Fruit fly (Drosophila melanogaster) whole organism, embryonic: ENCODE data around the gene CG9550.

Source experiments
- Atf6 ChIP-seq: fragments of 200-800 bp; sonication (Bioruptor generic); IDR thresholded peaks from 2 replicates; pipeline ENCODE4 v1.3.6; 2022; ENCODE audit warnings: missing biosample characterization, missing genetic modification characterization
- CG10274 ChIP-seq: fragments of 200-800 bp; sonication (Bioruptor generic); optimal IDR thresholded peaks from 3 replicates; lab custom pipeline; 2017; ENCODE audit warnings: missing biosample characterization, mild to moderate bottlenecking, missing genetic modification characterization
- CG10321 ChIP-seq: fragments of 200-800 bp; sonication (Bioruptor generic); IDR thresholded peaks from 2 replicates; pipeline ENCODE4 v1.3.6; 2022; ENCODE audit warnings: missing biosample characterization, missing genetic modification characterization
- CG10366 ChIP-seq: fragments of 200-800 bp; sonication (Bioruptor generic); IDR thresholded peaks from 2 replicates; pipeline ENCODE4 v1.3.6; 2022; ENCODE audit warnings: missing biosample characterization, missing genetic modification characterization
- CG10431 ChIP-seq: fragments of 200-800 bp; sonication (Bioruptor generic); optimal IDR thresholded peaks from 3 replicates; lab custom pipeline; 2018; ENCODE audit warnings: missing biosample characterization, mild to moderate bottlenecking, missing genetic modification characterization
- CG10462 ChIP-seq: fragments of 200-800 bp; sonication (Bioruptor generic); optimal IDR thresholded peaks from 2 replicates; lab custom pipeline; 2016; ENCODE audit warnings: missing biosample characterization, missing genetic modification characterization
- CG11398 ChIP-seq: fragments of 200-800 bp; sonication (Bioruptor generic); optimal IDR thresholded peaks from 2 replicates; lab custom pipeline; 2016; ENCODE audit warnings: missing biosample characterization, missing genetic modification characterization
- CG12071 ChIP-seq: fragments of 200-800 bp; sonication (Bioruptor generic); optimal IDR thresholded peaks from 3 replicates; lab custom pipeline; 2018; ENCODE audit warnings: missing biosample characterization, mild to moderate bottlenecking, missing genetic modification characterization
- CG1233 ChIP-seq: fragments of 200-800 bp; sonication (Bioruptor generic); optimal IDR thresholded peaks from 4 replicates; lab custom pipeline; 2018; ENCODE audit warnings: missing biosample characterization, mild to moderate bottlenecking, missing genetic modification characterization
- CG12744 ChIP-seq: fragments of 200-800 bp; sonication (Bioruptor generic); optimal IDR thresholded peaks from 2 replicates; lab custom pipeline; 2016; ENCODE audit warnings: missing biosample characterization, missing genetic modification characterization
- CG14710 ChIP-seq: fragments of 200-800 bp; sonication (Bioruptor generic); optimal IDR thresholded peaks from 3 replicates; lab custom pipeline; 2019; ENCODE audit warnings: missing biosample characterization, mild to moderate bottlenecking, missing genetic modification characterization, moderate library complexity
- CG15011 ChIP-seq: fragments of 200-800 bp; sonication (Bioruptor generic); optimal IDR thresholded peaks from 3 replicates; lab custom pipeline; 2018; ENCODE audit warnings: missing biosample characterization, mild to moderate bottlenecking, missing genetic modification characterization
- CG1603 ChIP-seq: fragments of 200-800 bp; sonication (Bioruptor generic); optimal IDR thresholded peaks from 2 replicates; lab custom pipeline; 2019; ENCODE audit warnings: missing biosample characterization, mild to moderate bottlenecking, missing genetic modification characterization, moderate library complexity
- CG17802 ChIP-seq: fragments of 200-800 bp; sonication (Bioruptor generic); optimal IDR thresholded peaks from 2 replicates; lab custom pipeline; 2018; ENCODE audit warnings: missing biosample characterization, mild to moderate bottlenecking, missing genetic modification characterization, moderate library complexity
- CG2116 ChIP-seq: fragments of 200-800 bp; sonication (Bioruptor generic); optimal IDR thresholded peaks from 3 replicates; lab custom pipeline; 2018; ENCODE audit warnings: missing biosample characterization, mild to moderate bottlenecking, missing genetic modification characterization
- CG2120 ChIP-seq: fragments of 200-800 bp; sonication (Bioruptor generic); optimal IDR thresholded peaks from 3 replicates; lab custom pipeline; 2016; ENCODE audit warnings: missing biosample characterization, missing genetic modification characterization
- CG6175 ChIP-seq: fragments of 200-800 bp; sonication (Bioruptor generic); IDR thresholded peaks from 3 replicates; pipeline ENCODE4 v1.3.6; 2022; ENCODE audit warnings: missing biosample characterization, missing genetic modification characterization
- CG6854 ChIP-seq: fragments of 200-800 bp; sonication (Bioruptor generic); optimal IDR thresholded peaks from 3 replicates; lab custom pipeline; 2017; ENCODE audit warnings: missing biosample characterization, mild to moderate bottlenecking, missing genetic modification characterization
- CG7271 ChIP-seq: fragments of 200-800 bp; sonication (Bioruptor generic); optimal IDR thresholded peaks from 2 replicates; lab custom pipeline; 2018; ENCODE audit warnings: missing biosample characterization, mild to moderate bottlenecking, missing genetic modification characterization, moderate library complexity
- CG7928 ChIP-seq: fragments of 200-800 bp; sonication (Bioruptor generic); optimal IDR thresholded peaks from 2 replicates; lab custom pipeline; 2017; ENCODE audit warnings: missing biosample characterization, mild to moderate bottlenecking, missing genetic modification characterization
- CG7963 ChIP-seq: fragments of 200-800 bp; sonication (Bioruptor generic); IDR thresholded peaks from 3 replicates; pipeline ENCODE4 v1.3.6; 2022; ENCODE audit warnings: missing biosample characterization, missing genetic modification characterization; ENCODE audit not compliant: partially characterized antibody
- CG9727 ChIP-seq: fragments of 200-800 bp; sonication (Bioruptor generic); optimal IDR thresholded peaks from 3 replicates; lab custom pipeline; 2017; ENCODE audit warnings: missing biosample characterization, mild to moderate bottlenecking, missing genetic modification characterization
- CG9876 ChIP-seq: fragments of 200-800 bp; sonication (Bioruptor generic); optimal IDR thresholded peaks from 2 replicates; lab custom pipeline; 2016; ENCODE audit warnings: missing biosample characterization, missing genetic modification characterization
- Deaf1 ChIP-seq: fragments of 200-800 bp; optimal IDR thresholded peaks from 3 replicates; lab custom pipeline; 2019; ENCODE audit warnings: missing biosample characterization, mild to moderate bottlenecking, missing genetic modification characterization, moderate library complexity
- Dfd ChIP-seq, 2 experiments: fragments of >200 bp; optimal IDR thresholded peaks; 2 replicates each; lab custom pipeline; 2017; ENCODE audit warnings: missing biosample characterization in 2 of 2, missing genetic modification characterization in 2 of 2
- E2f1 ChIP-seq: fragments of 200-800 bp; sonication (Bioruptor generic); IDR thresholded peaks from 2 replicates; pipeline ENCODE4 v1.3.6; 2022; ENCODE audit warnings: missing biosample characterization, missing genetic modification characterization
- Hand ChIP-seq: fragments of 200-800 bp; sonication (Bioruptor generic); optimal IDR thresholded peaks from 2 replicates; lab custom pipeline; 2017; ENCODE audit warnings: mild to moderate bottlenecking, missing biosample characterization, missing genetic modification reagents, missing genetic modification characterization
- Hmx ChIP-seq: fragments of 200-800 bp; sonication (Bioruptor generic); optimal IDR thresholded peaks from 2 replicates; lab custom pipeline; 2016; ENCODE audit warnings: missing biosample characterization, missing genetic modification characterization
- Lim3 ChIP-seq: fragments of 200-800 bp; sonication (Bioruptor generic); IDR thresholded peaks from 2 replicates; pipeline ENCODE4 v1.3.6; 2022; ENCODE audit warnings: missing biosample characterization, missing genetic modification characterization
- Sin3A ChIP-seq: fragments of >200 bp; optimal IDR thresholded peaks from 2 replicates; lab custom pipeline; 2018
- Sox102F ChIP-seq: fragments of 200-800 bp; sonication (Bioruptor generic); optimal IDR thresholded peaks from 2 replicates; lab custom pipeline; 2018; ENCODE audit warnings: missing biosample characterization, mild to moderate bottlenecking, missing genetic modification characterization, moderate library complexity
- Ssrp ChIP-seq: fragments of 200-800 bp; sonication (Bioruptor generic); optimal IDR thresholded peaks from 2 replicates; lab custom pipeline; 2018; ENCODE audit warnings: missing biosample characterization, mild to moderate bottlenecking, missing genetic modification characterization, moderate library complexity
- bowl ChIP-seq: fragments of 200-800 bp; sonication (Bioruptor generic); IDR thresholded peaks from 2 replicates; pipeline ENCODE4 v1.3.6; 2022; ENCODE audit warnings: missing biosample characterization, missing genetic modification characterization
- cad ChIP-seq: fragments of >200 bp; optimal IDR thresholded peaks from 2 replicates; lab custom pipeline; 2017; ENCODE audit warnings: missing biosample characterization, missing genetic modification characterization
- disco-r ChIP-seq: fragments of 200-800 bp; sonication (Bioruptor generic); optimal IDR thresholded peaks from 2 replicates; lab custom pipeline; 2016; ENCODE audit warnings: missing biosample characterization, missing genetic modification characterization
- gsb-n ChIP-seq: fragments of 200-800 bp; sonication (Bioruptor generic); optimal IDR thresholded peaks from 3 replicates; lab custom pipeline; 2018; ENCODE audit warnings: missing biosample characterization, mild to moderate bottlenecking, missing genetic modification characterization
- jigr1 ChIP-seq: fragments of 200-800 bp; sonication (Bioruptor generic); IDR thresholded peaks from 3 replicates; pipeline ENCODE4 v1.3.6; 2022; ENCODE audit warnings: missing biosample characterization, missing genetic modification characterization
- jing ChIP-seq: fragments of 200-800 bp; sonication (Bioruptor generic); optimal IDR thresholded peaks from 2 replicates; lab custom pipeline; 2018; ENCODE audit warnings: missing biosample characterization, mild to moderate bottlenecking, missing genetic modification characterization
- ken ChIP-seq: fragments of 200-800 bp; sonication (Bioruptor generic); IDR thresholded peaks from 3 replicates; pipeline ENCODE4 v1.3.6; 2022; ENCODE audit warnings: missing biosample characterization, missing genetic modification characterization
- maf-S ChIP-seq: fragments of 200-800 bp; sonication (Bioruptor generic); optimal IDR thresholded peaks from 2 replicates; lab custom pipeline; 2016; ENCODE audit warnings: missing biosample characterization, missing genetic modification characterization
- mirr ChIP-seq: fragments of 200-800 bp; sonication (Bioruptor generic); optimal IDR thresholded peaks from 3 replicates; lab custom pipeline; 2018; ENCODE audit warnings: missing biosample characterization, mild to moderate bottlenecking, missing genetic modification characterization
- mld ChIP-seq: fragments of 200-800 bp; sonication (Bioruptor generic); IDR thresholded peaks from 3 replicates; pipeline ENCODE4 v1.3.6; 2022; ENCODE audit warnings: missing biosample characterization, missing genetic modification characterization; ENCODE audit not compliant: partially characterized antibody
- nom ChIP-seq: fragments of 200-800 bp; sonication (Bioruptor generic); optimal IDR thresholded peaks from 2 replicates; lab custom pipeline; 2017; ENCODE audit warnings: missing biosample characterization, missing genetic modification characterization, mild to moderate bottlenecking, moderate library complexity, missing genetic modification reagents
- p53 ChIP-seq: fragments of 200-800 bp; sonication (Bioruptor generic); optimal IDR thresholded peaks from 2 replicates; lab custom pipeline; 2016; ENCODE audit warnings: missing biosample characterization, missing genetic modification characterization
- sd ChIP-seq: fragments of 200-800 bp; sonication (Bioruptor generic); optimal IDR thresholded peaks from 3 replicates; lab custom pipeline; 2018; ENCODE audit warnings: missing biosample characterization, mild to moderate bottlenecking, missing genetic modification characterization, moderate library complexity
- shn ChIP-seq: fragments of 200-800 bp; sonication (Bioruptor generic); optimal IDR thresholded peaks from 3 replicates; lab custom pipeline; 2016; ENCODE audit warnings: missing biosample characterization, missing genetic modification characterization
- slbo ChIP-seq: fragments of 200-800 bp; sonication (Bioruptor generic); IDR thresholded peaks from 2 replicates; pipeline ENCODE4 v1.3.6; 2022; ENCODE audit warnings: missing biosample characterization, missing genetic modification characterization
- sob ChIP-seq: fragments of 200-800 bp; sonication (Bioruptor generic); IDR thresholded peaks from 2 replicates; pipeline ENCODE4 v1.3.6; 2022; ENCODE audit warnings: missing biosample characterization, missing genetic modification characterization
- tin ChIP-seq: fragments of 200-800 bp; sonication (Bioruptor generic); optimal IDR thresholded peaks from 3 replicates; lab custom pipeline; 2016; ENCODE audit warnings: missing biosample characterization, missing genetic modification characterization
- vfl ChIP-seq: fragments of 200-800 bp; sonication (Bioruptor generic); optimal IDR thresholded peaks from 2 replicates; lab custom pipeline; 2016; ENCODE audit warnings: missing biosample characterization, missing genetic modification characterization
- zen ChIP-seq: fragments of 200-800 bp; sonication (Bioruptor generic); optimal IDR thresholded peaks from 3 replicates; lab custom pipeline; 2018; ENCODE audit warnings: missing biosample characterization, mild to moderate bottlenecking, missing genetic modification characterization, moderate library complexity

The CG9550 gene

dm6 chr2L:6479226-6479906, 17.5 kb upstream of the CG9550 start (continued):
- TF ChIP-seq CG1233 (GFP tag; lab: Kevin White, UChicago) (peak; percentile 63), CG17802 (tag; lab: Kevin White, UChicago) (no peak), Sox102F (GFP tag; lab: Kevin White, UChicago) (no peak), Lim3 (no peak), p53 (GFP tag; lab: Kevin White, UChicago) (no peak), CG6854 (GFP tag; lab: Kevin White, UChicago) (no peak), Sin3A (lab: Kevin White, UChicago) (no peak), CG15011 (peak; percentile 34), jing (GFP tag; lab: Kevin White, UChicago) (no peak), Atf6 (0 out of 2 replicates have a peak, but pooled peaks have one; percentile 6), gsb-n (tag; lab: Kevin White, UChicago) (no peak), ken (GFP tag; lab: Robert Waterston, UW) (no peak), CG9876 (GFP tag; lab: Kevin White, UChicago) (no peak), CG1603 (peak; percentile 25), disco-r (GFP tag; lab: Kevin White, UChicago) (no peak), shn (GFP tag; lab: Kevin White, UChicago) (no peak), Ssrp (tag; lab: Kevin White, UChicago) (peak; percentile 13), Dfd (GFP tag; optimal IDR thresholded peaks at IDR 0.05; lab: Kevin White, UChicago) (no peak), Deaf1 (tag; lab: Kevin White, UChicago) (peak; percentile 100), sob (GFP tag; lab: Robert Waterston, UW) (peak; percentile 53; the same call in 1 of the 2 replicates), CG12071 (GFP tag; lab: Kevin White, UChicago) (peak; percentile 80), nom (GFP tag; lab: Kevin White, UChicago) (peak; percentile 47), CG10366 (GFP tag; lab: Robert Waterston, UW) (no peak), slbo (GFP tag; lab: Robert Waterston, UW) (peak; percentile 27; the same call in 1 of the 2 replicates), mld (GFP tag; lab: Robert Waterston, UW) (no peak), tin (GFP tag; lab: Kevin White, UChicago) (no peak), cad (GFP tag; lab: Kevin White, UChicago) (no peak), zen (tag; lab: Kevin White, UChicago) (no peak), bowl (GFP tag; lab: Robert Waterston, UW) (0 out of 2 replicates have a peak, but pooled peaks have one; percentile 23), jigr1 (GFP tag; lab: Robert Waterston, UW) (no peak), CG2116 (GFP tag; lab: Kevin White, UChicago) (no peak), CG2120 (GFP tag; lab: Kevin White, UChicago) (peak; percentile 30), CG11398 (no peak), CG10274 (GFP tag; lab: Kevin White, UChicago) (no peak), CG6175 (GFP tag; lab: Robert Waterston, UW) (no peak), CG12744 (GFP tag; lab: Kevin White, UChicago) (no peak), CG7271 (no peak), CG10431 (peak; percentile 65), CG7963 (no peak), E2f1 (no peak), Hand (peak; percentile 33), CG14710 (peak; percentile 14), CG9727 (GFP tag; lab: Kevin White, UChicago) (peak; percentile 23), CG10321 (no peak), CG7928 (no peak), sd (peak; percentile 20), vfl (GFP tag; lab: Kevin White, UChicago) (no peak), maf-S (GFP tag; lab: Kevin White, UChicago) (no peak), CG10462 (GFP tag; lab: Kevin White, UChicago) (no peak), mirr (GFP tag; lab: Kevin White, UChicago) (peak; percentile 88), Hmx (GFP tag; lab: Kevin White, UChicago) (no peak)
